Worm (Caenorhabditis elegans): ENCODE results near the gene F40G9.8.

ce11 chrIII:131627-132026, 33.0 kb downstream of the F40G9.8 start:
- TF ChIP-seq mdl-1 (tag; optimal IDR thresholded peaks at IDR 0.05), result no peak
- TF ChIP-seq elt-2 (tag; optimal IDR thresholded peaks at IDR 0.05), result peak; percentile 33
- TF ChIP-seq ceh-82 (tag; optimal IDR thresholded peaks at IDR 0.05), result no peak
- no peak for TF ChIP-seq nhr-12 (tag; optimal IDR thresholded peaks at IDR 0.05)
- TF ChIP-seq ZK546.5 (tag; optimal IDR thresholded peaks at IDR 0.05), result no peak
- TF ChIP-seq ztf-4 (tag; optimal IDR thresholded peaks at IDR 0.05), result no peak
- no peak for TF ChIP-seq ztf-11 (tag; optimal IDR thresholded peaks at IDR 0.05)
- no peak for TF ChIP-seq nhr-67 (tag; optimal IDR thresholded peaks at IDR 0.05)
- TF ChIP-seq fkh-10 (GFP tag; optimal IDR thresholded peaks at IDR 0.05), result peak; percentile 12
- TF ChIP-seq unc-62 (GFP tag; optimal IDR thresholded peaks at IDR 0.05), result no peak
- TF ChIP-seq pha-4 (tag; optimal IDR thresholded peaks at IDR 0.05), result peak; percentile 82

All from whole organism, L3 larva.